Worm (Caenorhabditis elegans) whole organism, L4 larva: Measurements from ENCODE around the gene txdc-12.2.

ENCODE experiments used
- ces-1 ChIP-seq: fragments of 150-350 bp; sonication (generic microtip); optimal IDR thresholded peaks from 4 replicates; lab custom pipeline; 2014; ENCODE audit warnings: missing biosample characterization, missing genetic modification reagents, missing genetic modification characterization
- snpc-4 ChIP-seq: fragments of 150-350 bp; optimal IDR thresholded peaks from 2 replicates; lab custom pipeline; 2014; ENCODE audit warnings: missing biosample characterization, missing genetic modification characterization

ce11 chrX:2120961-2121360, 46.7 kb downstream of the txdc-12.2 start, which contains the start of gene gpa-5:
- no peak for TF ChIP-seq snpc-4 (tag; lab: Kevin White, UChicago)
- TF ChIP-seq ces-1 (GFP tag; lab: Kevin White, UChicago) = no peak
